Fruit fly (Drosophila melanogaster) whole organism, embryonic: ENCODE results near the gene Sur-8.

Experiments used
- BtbVII ChIP-seq: fragments of 200-800 bp; sonication (Bioruptor generic); optimal IDR thresholded peaks from 3 replicates; lab custom pipeline; 2017; ENCODE audit warnings: missing biosample characterization, mild to moderate bottlenecking, missing genetic modification characterization
- CG11085 ChIP-seq: fragments of 200-800 bp; sonication (Bioruptor generic); IDR thresholded peaks from 2 replicates; pipeline ENCODE4 v1.3.6; 2022; ENCODE audit warnings: missing biosample characterization, missing genetic modification characterization
- CG11504 ChIP-seq: fragments of 200-800 bp; sonication (Bioruptor generic); optimal IDR thresholded peaks from 3 replicates; lab custom pipeline; 2019; ENCODE audit warnings: missing biosample characterization, mild to moderate bottlenecking, missing genetic modification characterization, moderate library complexity
- CG11696 ChIP-seq: fragments of 200-800 bp; sonication (Bioruptor generic); IDR thresholded peaks from 2 replicates; pipeline ENCODE4 v1.3.6; 2022; ENCODE audit warnings: missing biosample characterization, missing genetic modification characterization
- CG12155 ChIP-seq: fragments of 200-800 bp; sonication (Bioruptor generic); optimal IDR thresholded peaks from 3 replicates; lab custom pipeline; 2016; ENCODE audit warnings: missing biosample characterization, missing genetic modification characterization
- CG13775 ChIP-seq: fragments of 200-800 bp; sonication (Bioruptor generic); optimal IDR thresholded peaks from 3 replicates; lab custom pipeline; 2017; ENCODE audit warnings: missing biosample characterization, mild to moderate bottlenecking, missing genetic modification characterization
- CG15696 ChIP-seq: fragments of 200-800 bp; sonication (Bioruptor generic); optimal IDR thresholded peaks from 2 replicates; lab custom pipeline; 2019; ENCODE audit warnings: missing biosample characterization, mild to moderate bottlenecking, missing genetic modification characterization, moderate library complexity
- CG17568 ChIP-seq: fragments of 200-800 bp; sonication (Bioruptor generic); optimal IDR thresholded peaks from 2 replicates; lab custom pipeline; 2018; ENCODE audit warnings: missing biosample characterization, mild to moderate bottlenecking, missing genetic modification characterization, moderate library complexity
- CG2120 ChIP-seq: fragments of 200-800 bp; sonication (Bioruptor generic); optimal IDR thresholded peaks from 3 replicates; lab custom pipeline; 2016; ENCODE audit warnings: missing biosample characterization, missing genetic modification characterization
- CG2678 ChIP-seq: fragments of 200-800 bp; sonication (Bioruptor generic); optimal IDR thresholded peaks from 3 replicates; lab custom pipeline; 2019; ENCODE audit warnings: missing biosample characterization, mild to moderate bottlenecking, missing genetic modification characterization, moderate library complexity
- CG30403 ChIP-seq: fragments of 200-800 bp; sonication (Bioruptor generic); optimal IDR thresholded peaks from 3 replicates; lab custom pipeline; 2016; ENCODE audit warnings: missing biosample characterization, missing genetic modification characterization
- CG33557 ChIP-seq: fragments of 200-800 bp; sonication (Bioruptor generic); optimal IDR thresholded peaks from 2 replicates; lab custom pipeline; 2019; ENCODE audit warnings: missing biosample characterization, mild to moderate bottlenecking, missing genetic modification characterization, moderate library complexity
- CG3995 ChIP-seq: fragments of 200-800 bp; sonication (Bioruptor generic); optimal IDR thresholded peaks from 3 replicates; lab custom pipeline; 2016; ENCODE audit warnings: missing biosample characterization, missing genetic modification characterization
- CG6175 ChIP-seq: fragments of 200-800 bp; sonication (Bioruptor generic); IDR thresholded peaks from 3 replicates; pipeline ENCODE4 v1.3.6; 2022; ENCODE audit warnings: missing biosample characterization, missing genetic modification characterization
- CG9437 ChIP-seq: fragments of 200-800 bp; sonication (Bioruptor generic); optimal IDR thresholded peaks from 2 replicates; lab custom pipeline; 2018; ENCODE audit warnings: missing biosample characterization, mild to moderate bottlenecking, missing genetic modification characterization
- Dip2 ChIP-seq: fragments of 200-800 bp; sonication (Bioruptor generic); IDR thresholded peaks from 2 replicates; pipeline ENCODE4 v1.3.6; 2022; ENCODE audit warnings: missing biosample characterization, missing genetic modification characterization
- Doc2 ChIP-seq: fragments of 200-800 bp; sonication (Bioruptor generic); IDR thresholded peaks from 2 replicates; pipeline ENCODE4 v1.3.6; 2022; ENCODE audit warnings: missing biosample characterization, missing genetic modification characterization
- Drgx ChIP-seq: fragments of 200-800 bp; sonication (Bioruptor generic); IDR thresholded peaks from 2 replicates; pipeline ENCODE4 v1.3.6; 2022; ENCODE audit warnings: missing biosample characterization, missing genetic modification characterization
- Elba2 ChIP-seq: fragments of 200-800 bp; sonication (Bioruptor generic); optimal IDR thresholded peaks from 3 replicates; lab custom pipeline; 2016; ENCODE audit warnings: missing biosample characterization, missing genetic modification characterization
- Hmr ChIP-seq: fragments of 200-800 bp; sonication (Bioruptor generic); optimal IDR thresholded peaks from 3 replicates; lab custom pipeline; 2017; ENCODE audit warnings: mild to moderate bottlenecking, missing biosample characterization, missing genetic modification reagents, missing genetic modification characterization
- Hsf ChIP-seq: fragments of 200-800 bp; sonication (Bioruptor generic); optimal IDR thresholded peaks from 3 replicates; lab custom pipeline; 2016; ENCODE audit warnings: missing biosample characterization, missing genetic modification characterization
- Kr ChIP-seq: fragments of 200-800 bp; sonication (Bioruptor generic); optimal IDR thresholded peaks from 2 replicates; lab custom pipeline; 2017; ENCODE audit warnings: missing biosample characterization, mild to moderate bottlenecking, missing genetic modification characterization
- Med ChIP-seq: fragments of 200-800 bp; sonication (Bioruptor generic); peaks from one replicate; lab custom pipeline; 2016; ENCODE audit warnings: missing biosample characterization, missing genetic modification characterization, mild to moderate bottlenecking, inconsistent platforms, moderate library complexity
- NC2α ChIP-seq: fragments of 200-800 bp; sonication (Bioruptor generic); optimal IDR thresholded peaks from 2 replicates; lab custom pipeline; 2016; ENCODE audit warnings: missing biosample characterization, missing genetic modification characterization
- Nf-YB ChIP-seq: fragments of 200-800 bp; sonication (Bioruptor generic); optimal IDR thresholded peaks from 3 replicates; lab custom pipeline; 2019; ENCODE audit warnings: missing biosample characterization, mild to moderate bottlenecking, missing genetic modification characterization, moderate library complexity
- Optix ChIP-seq: fragments of 200-800 bp; sonication (Bioruptor generic); IDR thresholded peaks from 3 replicates; pipeline ENCODE4 v1.3.6; 2022; ENCODE audit warnings: missing biosample characterization, missing genetic modification characterization
- Rfx ChIP-seq: fragments of 200-800 bp; sonication (Bioruptor generic); IDR thresholded peaks from 2 replicates; pipeline ENCODE4 v1.3.6; 2022; ENCODE audit warnings: missing biosample characterization, missing genetic modification characterization
- Usf ChIP-seq: fragments of 200-800 bp; sonication (Bioruptor generic); optimal IDR thresholded peaks from 2 replicates; lab custom pipeline; 2017; ENCODE audit warnings: missing genotype, missing biosample characterization, missing genetic modification characterization
- Xrp1 ChIP-seq: fragments of 200-800 bp; sonication (Bioruptor generic); IDR thresholded peaks from 2 replicates; pipeline ENCODE4 v1.3.6; 2022; ENCODE audit warnings: missing biosample characterization, missing genetic modification characterization
- dmrt99B ChIP-seq: fragments of 200-800 bp; sonication (Bioruptor generic); optimal IDR thresholded peaks from 2 replicates; lab custom pipeline; 2018; ENCODE audit warnings: missing biosample characterization, mild to moderate bottlenecking, missing genetic modification characterization, moderate library complexity
- eve ChIP-seq, 2 experiments: fragments of >200 bp; optimal IDR thresholded peaks; 2 replicates each; lab custom pipeline; 2017; ENCODE audit warnings: missing biosample characterization in 2 of 2, missing genetic modification characterization in 2 of 2
- fd3F ChIP-seq: fragments of 200-800 bp; sonication (Bioruptor generic); optimal IDR thresholded peaks from 2 replicates; lab custom pipeline; 2018; ENCODE audit warnings: missing biosample characterization, mild to moderate bottlenecking, missing genetic modification characterization, moderate library complexity
- gem ChIP-seq: fragments of 200-800 bp; sonication (Bioruptor generic); optimal IDR thresholded peaks from 2 replicates; lab custom pipeline; 2019; ENCODE audit warnings: missing biosample characterization, mild to moderate bottlenecking, missing genetic modification characterization, moderate library complexity
- grn ChIP-seq: fragments of 200-800 bp; sonication (Bioruptor generic); optimal IDR thresholded peaks from 3 replicates; lab custom pipeline; 2017; ENCODE audit warnings: missing biosample characterization, missing genetic modification characterization
- gsb-n ChIP-seq: fragments of 200-800 bp; sonication (Bioruptor generic); optimal IDR thresholded peaks from 3 replicates; lab custom pipeline; 2018; ENCODE audit warnings: missing biosample characterization, mild to moderate bottlenecking, missing genetic modification characterization
- hb ChIP-seq: fragments of 200-800 bp; sonication (Bioruptor generic); IDR thresholded peaks from 3 replicates; pipeline ENCODE4 v1.3.6; 2022; ENCODE audit warnings: missing biosample characterization, missing genetic modification characterization; ENCODE audit not compliant: partially characterized antibody
- kni ChIP-seq: fragments of 200-800 bp; sonication (Bioruptor generic); optimal IDR thresholded peaks from 3 replicates; lab custom pipeline; 2017; ENCODE audit warnings: mild to moderate bottlenecking, missing biosample characterization, missing genetic modification reagents, missing genetic modification characterization
- lbe ChIP-seq: fragments of 200-800 bp; sonication (Bioruptor generic); optimal IDR thresholded peaks from 2 replicates; lab custom pipeline; 2016; ENCODE audit warnings: missing biosample characterization, mild to moderate bottlenecking, missing genetic modification characterization
- lilli ChIP-seq: fragments of 200-800 bp; sonication (Bioruptor generic); optimal IDR thresholded peaks from 3 replicates; lab custom pipeline; 2016; ENCODE audit warnings: missing biosample characterization, missing genetic modification characterization
- nau ChIP-seq: fragments of 200-800 bp; sonication (Bioruptor generic); optimal IDR thresholded peaks from 3 replicates; lab custom pipeline; 2017; ENCODE audit warnings: missing biosample characterization, mild to moderate bottlenecking, missing genetic modification characterization, missing genetic modification reagents
- prd ChIP-seq, 3 experiments: fragments of >200 bp in 2 of 3; fragments of 200-800 bp in 1 of 3; sonication (Bioruptor generic) in 1 of 3; optimal IDR thresholded peaks in 2 of 3; IDR thresholded peaks in 1 of 3; 2 replicates in 2 of 3; 3 replicates in 1 of 3; pipeline versions ENCODE4 v1.3.6 to Lab custom; 2017 to 2022; ENCODE audit warnings: missing biosample characterization in 1 of 3, missing genetic modification characterization in 1 of 3
- sens ChIP-seq: fragments of 200-800 bp; sonication (Bioruptor generic); peaks from one replicate; lab custom pipeline; 2016; ENCODE audit warnings: missing biosample characterization, missing genetic modification characterization
- ssp ChIP-seq: fragments of 200-800 bp; sonication (Bioruptor generic); IDR thresholded peaks from 2 replicates; pipeline ENCODE4 v1.3.6; 2022; ENCODE audit warnings: missing biosample characterization, missing genetic modification characterization
- tll ChIP-seq, 2 experiments: fragments of 200-800 bp in 1 of 2; fragments of >200 bp in 1 of 2; sonication (Bioruptor generic) in 1 of 2; optimal IDR thresholded peaks; 2 replicates each; lab custom pipeline; 2017 to 2019; ENCODE audit warnings: missing biosample characterization in 2 of 2, missing genetic modification characterization in 2 of 2, mild to moderate bottlenecking in 1 of 2, moderate library complexity in 1 of 2
- trem ChIP-seq: fragments of 200-800 bp; optimal IDR thresholded peaks from 3 replicates; lab custom pipeline; 2019; ENCODE audit warnings: missing biosample characterization, mild to moderate bottlenecking, missing genetic modification characterization, moderate library complexity
- vfl ChIP-seq: fragments of 200-800 bp; sonication (Bioruptor generic); optimal IDR thresholded peaks from 2 replicates; lab custom pipeline; 2016; ENCODE audit warnings: missing biosample characterization, missing genetic modification characterization
- wor ChIP-seq: fragments of 200-800 bp; sonication (Bioruptor generic); IDR thresholded peaks from 2 replicates; pipeline ENCODE4 v1.3.6; 2022; ENCODE audit warnings: missing biosample characterization, missing genetic modification characterization
- zen ChIP-seq: fragments of 200-800 bp; sonication (Bioruptor generic); optimal IDR thresholded peaks from 3 replicates; lab custom pipeline; 2018; ENCODE audit warnings: missing biosample characterization, mild to moderate bottlenecking, missing genetic modification characterization, moderate library complexity

The Sur-8 gene

dm6 chr3R:17394318-17395188, 7.8 kb downstream of the Sur-8 start, which contains the start of gene CREG (continued):
- no peak for TF ChIP-seq CG3995 (GFP tag; lab: Kevin White, UChicago)
- no peak for TF ChIP-seq CG15696 (tag; lab: Kevin White, UChicago)
- peak; percentile 71 for TF ChIP-seq Med
- TF ChIP-seq BtbVII = peak; percentile 15
- TF ChIP-seq Rfx (GFP tag; lab: Robert Waterston, UW) = 0 out of 2 replicates have a peak, but pooled peaks have one; percentile 4
- peak; percentile 21 for TF ChIP-seq nau (GFP tag; lab: Kevin White, UChicago)
- TF ChIP-seq fd3F (GFP tag; lab: Kevin White, UChicago) = no peak
- TF ChIP-seq dmrt99B (tag; lab: Kevin White, UChicago) = peak; percentile 18
- no peak for TF ChIP-seq trem
- peak; percentile 24; the same call in 1 of the 2 replicates for TF ChIP-seq Xrp1 (GFP tag; lab: Robert Waterston, UW)
- TF ChIP-seq lbe = no peak
- peak; percentile 17 for TF ChIP-seq lilli (GFP tag; lab: Kevin White, UChicago)
- no peak for TF ChIP-seq gsb-n
- no peak for TF ChIP-seq ssp (GFP tag; lab: Robert Waterston, UW)
- no peak for TF ChIP-seq CG12155 (GFP tag; lab: Kevin White, UChicago)
- TF ChIP-seq Optix = no peak
- TF ChIP-seq prd (optimal IDR thresholded peaks at IDR 0.05; lab: Kevin White, UChicago) = no peak
- no peak for TF ChIP-seq prd (GFP tag; IDR thresholded peaks at IDR 0.05; lab: Robert Waterston, UW)
- peak; percentile 29 for TF ChIP-seq Hsf
- TF ChIP-seq CG17568 (GFP tag; lab: Kevin White, UChicago) = no peak
- TF ChIP-seq CG2120 = peak; percentile 34
- peak; percentile 5 for TF ChIP-seq Hmr (GFP tag; lab: Kevin White, UChicago)
- TF ChIP-seq CG33557 = peak; percentile 9
- no peak for TF ChIP-seq wor (GFP tag; lab: Robert Waterston, UW)
- TF ChIP-seq CG6175 (GFP tag; lab: Robert Waterston, UW) = no peak
- TF ChIP-seq CG9437 (GFP tag; lab: Kevin White, UChicago) = peak; percentile 47
- TF ChIP-seq zen (tag; lab: Kevin White, UChicago) = peak; percentile 90
- TF ChIP-seq grn = peak; percentile 35
- TF ChIP-seq kni (GFP tag; lab: Kevin White, UChicago) = peak; percentile 6
- TF ChIP-seq Drgx (GFP tag; lab: Robert Waterston, UW) = 0 out of 2 replicates have a peak, but pooled peaks have one; percentile 14
- TF ChIP-seq vfl = no peak
- TF ChIP-seq Kr = no peak
- no peak for TF ChIP-seq Doc2
- peak; percentile 52 for TF ChIP-seq gem
- no peak for TF ChIP-seq hb (GFP tag; lab: Robert Waterston, UW)
- peak in 1 of 2 experiments; percentile 91 for TF ChIP-seq tll (GFP tag; optimal IDR thresholded peaks at IDR 0.05; lab: Kevin White, UChicago)
- TF ChIP-seq CG11504 (tag; lab: Kevin White, UChicago) = peak; percentile 49
- TF ChIP-seq Elba2 (GFP tag; lab: Kevin White, UChicago) = peak; percentile 58
- peak; percentile 54 for TF ChIP-seq CG2678 (tag; lab: Kevin White, UChicago)
- TF ChIP-seq CG30403 (GFP tag; lab: Kevin White, UChicago) = peak; percentile 49
- no peak for TF ChIP-seq CG11696 (GFP tag; lab: Robert Waterston, UW)
- no peak for TF ChIP-seq Nf-YB (GFP tag; lab: Kevin White, UChicago)
- TF ChIP-seq Usf (GFP tag; lab: Kevin White, UChicago) = no peak
- no peak for TF ChIP-seq Dip2 (GFP tag; lab: Robert Waterston, UW)
- peak in 1 of 2 experiments; percentile 13 for TF ChIP-seq eve (GFP tag; optimal IDR thresholded peaks at IDR 0.05; lab: Kevin White, UChicago)
- no peak for TF ChIP-seq CG11085
- TF ChIP-seq NC2α = no peak
- peak; percentile 80 for TF ChIP-seq sens (GFP tag; lab: Kevin White, UChicago)
- TF ChIP-seq CG13775 (GFP tag; lab: Kevin White, UChicago) = peak; percentile 58
